Fruit fly (Drosophila melanogaster) whole organism, embryonic: ENCODE data around the gene Enoph.

Experiments used
- Atf6 ChIP-seq: fragments of 200-800 bp; sonication (Bioruptor generic); IDR thresholded peaks from 2 replicates; pipeline ENCODE4 v1.3.6; 2022; ENCODE audit warnings: missing biosample characterization, missing genetic modification characterization
- CG10267 ChIP-seq: fragments of 200-800 bp; sonication (Bioruptor generic); optimal IDR thresholded peaks from 2 replicates; lab custom pipeline; 2018; ENCODE audit warnings: missing biosample characterization, mild to moderate bottlenecking, missing genetic modification characterization, moderate library complexity
- CG11456 ChIP-seq: fragments of 200-800 bp; sonication (Bioruptor generic); IDR thresholded peaks from 3 replicates; pipeline ENCODE4 v1.3.6; 2022; ENCODE audit warnings: missing biosample characterization, missing genetic modification characterization
- CG12104 ChIP-seq: fragments of 200-800 bp; sonication (Bioruptor generic); optimal IDR thresholded peaks from 3 replicates; lab custom pipeline; 2016; ENCODE audit warnings: missing biosample characterization, missing genetic modification characterization
- CG13424 ChIP-seq: fragments of 200-800 bp; sonication (Bioruptor generic); optimal IDR thresholded peaks from 2 replicates; lab custom pipeline; 2019; ENCODE audit warnings: missing biosample characterization, mild to moderate bottlenecking, missing genetic modification characterization, moderate library complexity
- CG14667 ChIP-seq: fragments of 200-800 bp; sonication (Bioruptor generic); IDR thresholded peaks from 2 replicates; pipeline ENCODE4 v1.3.6; 2022; ENCODE audit warnings: missing biosample characterization, missing genetic modification characterization
- CG1832 ChIP-seq: fragments of 200-800 bp; sonication (Bioruptor generic); optimal IDR thresholded peaks from 2 replicates; lab custom pipeline; 2017; ENCODE audit warnings: missing biosample characterization, mild to moderate bottlenecking, missing genetic modification characterization, inconsistent platforms
- CG2712 ChIP-seq: fragments of 200-800 bp; optimal IDR thresholded peaks from 3 replicates; lab custom pipeline; 2019; ENCODE audit warnings: missing biosample characterization, mild to moderate bottlenecking, missing genetic modification characterization, moderate library complexity
- CG4282 ChIP-seq: fragments of 200-800 bp; sonication (Bioruptor generic); optimal IDR thresholded peaks from 2 replicates; lab custom pipeline; 2016; ENCODE audit warnings: missing biosample characterization, missing genetic modification characterization
- CG4707 ChIP-seq: fragments of 200-800 bp; sonication (Bioruptor generic); optimal IDR thresholded peaks from 2 replicates; lab custom pipeline; 2018; ENCODE audit warnings: missing biosample characterization, mild to moderate bottlenecking, missing genetic modification characterization, moderate library complexity
- CG4820 ChIP-seq: fragments of 200-800 bp; sonication (Bioruptor generic); optimal IDR thresholded peaks from 3 replicates; lab custom pipeline; 2016; ENCODE audit warnings: missing biosample characterization, missing genetic modification characterization
- CG5180 ChIP-seq: fragments of 200-800 bp; sonication (Bioruptor generic); optimal IDR thresholded peaks from 3 replicates; lab custom pipeline; 2017; ENCODE audit warnings: missing biosample characterization, missing genetic modification characterization, mild to moderate bottlenecking, moderate library complexity, missing genetic modification reagents
- CG6654 ChIP-seq: fragments of 200-800 bp; sonication (Bioruptor generic); optimal IDR thresholded peaks from 2 replicates; lab custom pipeline; 2017; ENCODE audit warnings: missing biosample characterization, mild to moderate bottlenecking, missing genetic modification characterization
- CG6854 ChIP-seq: fragments of 200-800 bp; sonication (Bioruptor generic); optimal IDR thresholded peaks from 3 replicates; lab custom pipeline; 2017; ENCODE audit warnings: missing biosample characterization, mild to moderate bottlenecking, missing genetic modification characterization
- CG7372 ChIP-seq: fragments of 200-800 bp; sonication (Bioruptor generic); IDR thresholded peaks from 2 replicates; pipeline ENCODE4 v1.3.6; 2022; ENCODE audit warnings: missing biosample characterization, missing genetic modification characterization
- CG7987 ChIP-seq: fragments of 200-800 bp; sonication (Bioruptor generic); optimal IDR thresholded peaks from 2 replicates; lab custom pipeline; 2018; ENCODE audit warnings: missing biosample characterization, mild to moderate bottlenecking, missing genetic modification characterization, moderate library complexity
- CG8478 ChIP-seq: fragments of >200 bp; optimal IDR thresholded peaks from 2 replicates; lab custom pipeline; 2018
- CG9797 ChIP-seq: fragments of 200-800 bp; sonication (Bioruptor generic); optimal IDR thresholded peaks from 3 replicates; lab custom pipeline; 2018; ENCODE audit warnings: missing biosample characterization, mild to moderate bottlenecking, missing genetic modification characterization
- CG9876 ChIP-seq: fragments of 200-800 bp; sonication (Bioruptor generic); optimal IDR thresholded peaks from 2 replicates; lab custom pipeline; 2016; ENCODE audit warnings: missing biosample characterization, missing genetic modification characterization
- CG9932 ChIP-seq: fragments of 200-800 bp; sonication (Bioruptor generic); IDR thresholded peaks from 2 replicates; pipeline ENCODE4 v1.3.6; 2022; ENCODE audit warnings: missing biosample characterization, missing genetic modification characterization
- Chrac-16 ChIP-seq: fragments of 200-800 bp; sonication (Bioruptor generic); optimal IDR thresholded peaks from 3 replicates; lab custom pipeline; 2016; ENCODE audit warnings: missing biosample characterization, missing genetic modification characterization
- Dip2 ChIP-seq: fragments of 200-800 bp; sonication (Bioruptor generic); IDR thresholded peaks from 2 replicates; pipeline ENCODE4 v1.3.6; 2022; ENCODE audit warnings: missing biosample characterization, missing genetic modification characterization
- Dll ChIP-seq: fragments of 200-800 bp; sonication (Bioruptor generic); IDR thresholded peaks from 4 replicates; pipeline ENCODE4 v1.3.6; 2022; ENCODE audit warnings: missing biosample characterization, missing genetic modification characterization; ENCODE audit not compliant: partially characterized antibody
- Fer2 ChIP-seq: fragments of 200-800 bp; sonication (Bioruptor generic); optimal IDR thresholded peaks from 2 replicates; lab custom pipeline; 2018; ENCODE audit warnings: missing biosample characterization, mild to moderate bottlenecking, missing genetic modification characterization, moderate library complexity
- HLHmδ ChIP-seq: fragments of 200-800 bp; sonication (Bioruptor generic); optimal IDR thresholded peaks from 2 replicates; lab custom pipeline; 2018; ENCODE audit warnings: missing biosample characterization, mild to moderate bottlenecking, missing genetic modification characterization, moderate library complexity
- NC2β ChIP-seq: fragments of 200-800 bp; sonication (Bioruptor generic); optimal IDR thresholded peaks from 2 replicates; lab custom pipeline; 2016; ENCODE audit warnings: missing biosample characterization, missing genetic modification characterization
- Optix ChIP-seq: fragments of 200-800 bp; sonication (Bioruptor generic); IDR thresholded peaks from 3 replicates; pipeline ENCODE4 v1.3.6; 2022; ENCODE audit warnings: missing biosample characterization, missing genetic modification characterization
- Pdp1 ChIP-seq, 2 experiments: fragments of 200-800 bp; sonication (Bioruptor generic); optimal IDR thresholded peaks; 3 replicates each; lab custom pipeline; 2016; ENCODE audit warnings: missing biosample characterization in 2 of 2, missing genetic modification characterization in 2 of 2, mild to moderate bottlenecking in 1 of 2, moderate library complexity in 1 of 2
- Poxn ChIP-seq: fragments of 200-800 bp; sonication (Bioruptor generic); IDR thresholded peaks from 2 replicates; pipeline ENCODE4 v1.3.6; 2022; ENCODE audit warnings: missing biosample characterization, missing genetic modification characterization
- Rx ChIP-seq: fragments of 200-800 bp; sonication (Bioruptor generic); IDR thresholded peaks from 2 replicates; pipeline ENCODE4 v1.3.6; 2022; ENCODE audit warnings: missing biosample characterization, missing genetic modification characterization
- Tbp ChIP-seq: fragments of >200 bp; optimal IDR thresholded peaks from 2 replicates; lab custom pipeline; 2018; ENCODE audit warnings: missing biosample characterization, missing genetic modification characterization
- aop ChIP-seq: fragments of 200-800 bp; sonication (Bioruptor generic); IDR thresholded peaks from 2 replicates; pipeline ENCODE4 v1.3.6; 2022; ENCODE audit warnings: missing biosample characterization, missing genetic modification characterization
- ap ChIP-seq: fragments of 200-800 bp; sonication (Bioruptor generic); IDR thresholded peaks from 2 replicates; pipeline ENCODE4 v1.3.6; 2022; ENCODE audit warnings: missing biosample characterization, missing genetic modification characterization
- ash1 ChIP-seq: fragments of 200-800 bp; sonication (Bioruptor generic); optimal IDR thresholded peaks from 2 replicates; lab custom pipeline; 2018; ENCODE audit warnings: missing biosample characterization, mild to moderate bottlenecking, missing genetic modification characterization
- ato ChIP-seq: fragments of 200-800 bp; sonication (Bioruptor generic); IDR thresholded peaks from 2 replicates; pipeline ENCODE4 v1.3.6; 2022; ENCODE audit warnings: missing biosample characterization, missing genetic modification characterization; ENCODE audit not compliant: partially characterized antibody
- bowl ChIP-seq: fragments of 200-800 bp; sonication (Bioruptor generic); IDR thresholded peaks from 2 replicates; pipeline ENCODE4 v1.3.6; 2022; ENCODE audit warnings: missing biosample characterization, missing genetic modification characterization
- dimm ChIP-seq: fragments of 200-800 bp; sonication (Bioruptor generic); IDR thresholded peaks from 2 replicates; pipeline ENCODE4 v1.3.6; 2022; ENCODE audit warnings: missing biosample characterization, missing genetic modification characterization
- fd3F ChIP-seq: fragments of 200-800 bp; sonication (Bioruptor generic); optimal IDR thresholded peaks from 2 replicates; lab custom pipeline; 2018; ENCODE audit warnings: missing biosample characterization, mild to moderate bottlenecking, missing genetic modification characterization, moderate library complexity
- ftz-f1 ChIP-seq: fragments of 200-800 bp; sonication (Bioruptor generic); optimal IDR thresholded peaks from 2 replicates; lab custom pipeline; 2016; ENCODE audit warnings: missing biosample characterization, missing genetic modification characterization
- gsb ChIP-seq: fragments of 200-800 bp; sonication (Bioruptor generic); IDR thresholded peaks from 2 replicates; pipeline ENCODE4 v1.3.6; 2022; ENCODE audit warnings: missing biosample characterization, missing genetic modification characterization
- jigr1 ChIP-seq: fragments of 200-800 bp; sonication (Bioruptor generic); IDR thresholded peaks from 3 replicates; pipeline ENCODE4 v1.3.6; 2022; ENCODE audit warnings: missing biosample characterization, missing genetic modification characterization
- kay ChIP-seq: fragments of 200-800 bp; sonication (Bioruptor generic); optimal IDR thresholded peaks from 2 replicates; lab custom pipeline; 2016; ENCODE audit warnings: missing biosample characterization, missing genetic modification characterization
- pan ChIP-seq, 4 experiments: fragments of >200 bp in 3 of 4; fragments of 200-800 bp in 1 of 4; sonication (Bioruptor generic) in 1 of 4; optimal IDR thresholded peaks in 3 of 4; IDR thresholded peaks in 1 of 4; 2 replicates each; pipeline versions ENCODE4 v1.3.6 to Lab custom; 2017 to 2022; ENCODE audit warnings: missing biosample characterization in 2 of 4, missing genetic modification characterization in 2 of 4, mixed read lengths in 1 of 4
- pros ChIP-seq: fragments of 200-800 bp; sonication (Bioruptor generic); optimal IDR thresholded peaks from 3 replicates; lab custom pipeline; 2019; ENCODE audit warnings: missing biosample characterization, mild to moderate bottlenecking, missing genetic modification characterization, moderate library complexity
- psq ChIP-seq: fragments of 200-800 bp; sonication (Bioruptor generic); optimal IDR thresholded peaks from 2 replicates; lab custom pipeline; 2017; ENCODE audit warnings: missing biosample characterization, missing genetic modification characterization
- ro ChIP-seq: fragments of 200-800 bp; sonication (Bioruptor generic); IDR thresholded peaks from 2 replicates; pipeline ENCODE4 v1.3.6; 2022; ENCODE audit warnings: missing biosample characterization, missing genetic modification characterization
- sima ChIP-seq: fragments of 200-800 bp; sonication (Bioruptor generic); optimal IDR thresholded peaks from 2 replicates; lab custom pipeline; 2016; ENCODE audit warnings: missing biosample characterization, missing genetic modification characterization
- so ChIP-seq: fragments of 200-800 bp; sonication (Bioruptor generic); IDR thresholded peaks from 3 replicates; pipeline ENCODE4 v1.3.6; 2022; ENCODE audit warnings: missing biosample characterization, missing genetic modification characterization
- sob ChIP-seq: fragments of 200-800 bp; sonication (Bioruptor generic); IDR thresholded peaks from 2 replicates; pipeline ENCODE4 v1.3.6; 2022; ENCODE audit warnings: missing biosample characterization, missing genetic modification characterization
- tll ChIP-seq, 2 experiments: fragments of 200-800 bp in 1 of 2; fragments of >200 bp in 1 of 2; sonication (Bioruptor generic) in 1 of 2; optimal IDR thresholded peaks; 2 replicates each; lab custom pipeline; 2017 to 2019; ENCODE audit warnings: missing biosample characterization in 2 of 2, missing genetic modification characterization in 2 of 2, mild to moderate bottlenecking in 1 of 2, moderate library complexity in 1 of 2
- vfl ChIP-seq: fragments of 200-800 bp; sonication (Bioruptor generic); optimal IDR thresholded peaks from 2 replicates; lab custom pipeline; 2016; ENCODE audit warnings: missing biosample characterization, missing genetic modification characterization
- wdn ChIP-seq: fragments of 200-800 bp; sonication (Bioruptor generic); IDR thresholded peaks from 2 replicates; pipeline ENCODE4 v1.3.6; 2022; ENCODE audit warnings: missing biosample characterization, missing genetic modification characterization

The Enoph gene

dm6 chr3R:5302939-5303777 lies 46.7 kb upstream of the Enoph start (continued):
- no peak for TF ChIP-seq ato
- no peak for TF ChIP-seq Optix (GFP tag; lab: Robert Waterston, UW)
- no peak for TF ChIP-seq Dip2 (GFP tag; lab: Robert Waterston, UW)
- TF ChIP-seq CG12104 (GFP tag; lab: Kevin White, UChicago) = no peak
- TF ChIP-seq CG2712 (tag; lab: Kevin White, UChicago) = no peak
- TF ChIP-seq fd3F (GFP tag; lab: Kevin White, UChicago) = no peak
- TF ChIP-seq CG4820 (GFP tag; lab: Kevin White, UChicago) = no peak
- TF ChIP-seq CG11456 (GFP tag; lab: Robert Waterston, UW) = 0 out of 3 replicates have a peak, but pooled peaks have one; percentile 54
- TF ChIP-seq CG7372 = no peak
- TF ChIP-seq sima (GFP tag; lab: Kevin White, UChicago) = no peak
- peak; percentile 62 for TF ChIP-seq HLHmδ (GFP tag; lab: Kevin White, UChicago)
- TF ChIP-seq dimm (GFP tag; lab: Robert Waterston, UW) = no peak
- peak; percentile 30 for TF ChIP-seq kay (GFP tag; lab: Kevin White, UChicago)
- TF ChIP-seq CG6654 = no peak
- no peak for TF ChIP-seq Chrac-16 (GFP tag; lab: Kevin White, UChicago)
- TF ChIP-seq pros (GFP tag; lab: Kevin White, UChicago) = no peak
- TF ChIP-seq CG8478 (lab: Kevin White, UChicago) = no peak
- no peak for TF ChIP-seq CG10267 (tag; lab: Kevin White, UChicago)
- TF ChIP-seq Fer2 = no peak
- TF ChIP-seq aop = no peak
- TF ChIP-seq psq (GFP tag; lab: Kevin White, UChicago) = no peak
- no peak for TF ChIP-seq ftz-f1 (GFP tag; lab: Kevin White, UChicago)
- no peak for TF ChIP-seq CG14667 (GFP tag; lab: Robert Waterston, UW)
- no peak for TF ChIP-seq bowl (GFP tag; lab: Robert Waterston, UW)
- TF ChIP-seq CG5180 = no peak
- peak in 1 of 2 experiments; percentile 32 for TF ChIP-seq Pdp1 (GFP tag; optimal IDR thresholded peaks at IDR 0.05; lab: Kevin White, UChicago)
- TF ChIP-seq NC2β (GFP tag; lab: Kevin White, UChicago) = no peak
- no peak for TF ChIP-seq CG9876 (GFP tag; lab: Kevin White, UChicago)
- TF ChIP-seq Dll (GFP tag; lab: Robert Waterston, UW) = no peak
- TF ChIP-seq CG1832 = no peak
- no peak for TF ChIP-seq CG4282 (GFP tag; lab: Kevin White, UChicago)
- TF ChIP-seq wdn = no peak
- no peak for TF ChIP-seq CG13424
- peak; percentile 26 for TF ChIP-seq CG4707 (GFP tag; lab: Kevin White, UChicago)
- TF ChIP-seq jigr1 (GFP tag; lab: Robert Waterston, UW) = no peak
- TF ChIP-seq gsb (GFP tag; lab: Robert Waterston, UW) = no peak
- TF ChIP-seq Tbp (GFP tag; lab: Kevin White, UChicago) = no peak
- no peak for TF ChIP-seq ro
- TF ChIP-seq Rx (GFP tag; lab: Robert Waterston, UW) = no peak
- no peak for TF ChIP-seq pan (optimal IDR thresholded peaks at IDR 0.05; lab: Kevin White, UChicago)
- peak in 1 of 2 experiments; percentile 8 for TF ChIP-seq pan (GFP tag; optimal IDR thresholded peaks at IDR 0.05 in 1 of 2, IDR thresholded peaks at IDR 0.05 in 1 of 2)

dm6 chr3R:5301905-5302304 lies 45.4 kb upstream of the Enoph start:
- TF ChIP-seq Atf6 (peak; percentile 44; the same call in 1 of the 2 replicates), so (GFP tag; lab: Robert Waterston, UW) (no peak), ap (GFP tag; lab: Robert Waterston, UW) (no peak), CG9932 (GFP tag; lab: Robert Waterston, UW) (peak; percentile 21; the same call in 1 of the 2 replicates), sob (GFP tag; lab: Robert Waterston, UW) (peak; percentile 41; the same call in 1 of the 2 replicates), CG6854 (peak; percentile 8), tll (GFP tag; optimal IDR thresholded peaks at IDR 0.05; lab: Kevin White, UChicago) (no peak), vfl (GFP tag; lab: Kevin White, UChicago) (no peak), CG9797 (GFP tag; lab: Kevin White, UChicago) (no peak), Poxn (GFP tag; lab: Robert Waterston, UW) (no peak), ash1 (no peak), CG7987 (no peak)
